Fruit fly (Drosophila melanogaster) whole organism, pupa: Measurements from ENCODE around the gene Rab30.

Source experiments
- CG10348 ChIP-seq: fragments of 200-800 bp; sonication (Bioruptor generic); IDR thresholded peaks from 2 replicates; pipeline ENCODE4 v1.3.6; 2022; ENCODE audit warnings: missing biosample characterization, missing genetic modification characterization
- CG14655 ChIP-seq: fragments of 200-800 bp; sonication (Bioruptor generic); optimal IDR thresholded peaks from 3 replicates; lab custom pipeline; 2017; ENCODE audit warnings: mild to moderate bottlenecking, missing biosample characterization, missing genetic modification reagents, missing genetic modification characterization
- CG15710 ChIP-seq: fragments of 200-800 bp; sonication (Bioruptor generic); optimal IDR thresholded peaks from 2 replicates; lab custom pipeline; 2018; ENCODE audit warnings: missing biosample characterization, mild to moderate bottlenecking, missing genetic modification characterization, moderate library complexity
- CG17806 ChIP-seq: fragments of 200-800 bp; sonication (Bioruptor generic); optimal IDR thresholded peaks from 2 replicates; lab custom pipeline; 2018; ENCODE audit warnings: missing biosample characterization, mild to moderate bottlenecking, missing genetic modification characterization, moderate library complexity
- CG34367 ChIP-seq: fragments of 200-800 bp; sonication (Bioruptor generic); optimal IDR thresholded peaks from 2 replicates; lab custom pipeline; 2018; ENCODE audit warnings: missing biosample characterization, mild to moderate bottlenecking, missing genetic modification characterization
- CG4496 ChIP-seq: fragments of 200-800 bp; sonication (Bioruptor generic); IDR thresholded peaks from 3 replicates; pipeline ENCODE4 v1.3.6; 2022; ENCODE audit warnings: missing biosample characterization, missing genetic modification characterization
- CG8159 ChIP-seq: fragments of 200-800 bp; sonication (Bioruptor generic); optimal IDR thresholded peaks from 3 replicates; lab custom pipeline; 2018; ENCODE audit warnings: missing biosample characterization, mild to moderate bottlenecking, missing genetic modification characterization, moderate library complexity
- CG8301 ChIP-seq: fragments of 200-800 bp; sonication (Bioruptor generic); optimal IDR thresholded peaks from 2 replicates; lab custom pipeline; 2018; ENCODE audit warnings: missing biosample characterization, mild to moderate bottlenecking, missing genetic modification characterization
- D1 ChIP-seq: fragments of 200-800 bp; sonication (Bioruptor generic); optimal IDR thresholded peaks from 2 replicates; lab custom pipeline; 2018; ENCODE audit warnings: missing biosample characterization, mild to moderate bottlenecking, missing genetic modification characterization, moderate library complexity
- EcR ChIP-seq: fragments of 200-800 bp; sonication (Bioruptor generic); optimal IDR thresholded peaks from 3 replicates; lab custom pipeline; 2019; ENCODE audit warnings: missing biosample characterization, missing genetic modification characterization, mild to moderate bottlenecking, moderate library complexity, missing genetic modification reagents
- Pif1B ChIP-seq: fragments of 200-800 bp; sonication (Bioruptor generic); optimal IDR thresholded peaks from 3 replicates; lab custom pipeline; 2016; ENCODE audit warnings: missing biosample characterization, missing genetic modification characterization
- Snoo ChIP-seq: fragments of 200-800 bp; sonication (Bioruptor generic); optimal IDR thresholded peaks from 3 replicates; lab custom pipeline; 2017; ENCODE audit warnings: missing biosample characterization, mild to moderate bottlenecking, missing genetic modification characterization, inconsistent platforms
- gl ChIP-seq: fragments of 200-800 bp; sonication (Bioruptor generic); optimal IDR thresholded peaks from 2 replicates; lab custom pipeline; 2018; ENCODE audit warnings: missing biosample characterization, mild to moderate bottlenecking, missing genetic modification characterization
- rn ChIP-seq: fragments of 200-800 bp; sonication (Bioruptor generic); IDR thresholded peaks from 2 replicates; pipeline ENCODE4 v1.3.6; 2022; ENCODE audit warnings: missing biosample characterization, missing genetic modification characterization

dm6 chr2L:7028990-7029389 lies 3.4 kb downstream of the Rab30 start:
- TF ChIP-seq CG4496 (GFP tag; lab: Robert Waterston, UW) = no peak
- TF ChIP-seq CG10348 (GFP tag; lab: Robert Waterston, UW) = no peak
- no peak for TF ChIP-seq EcR (GFP tag; lab: Kevin White, UChicago)
- TF ChIP-seq CG34367 (tag; lab: Kevin White, UChicago) = no peak
- TF ChIP-seq Pif1B = no peak
- no peak for TF ChIP-seq CG14655
- no peak for TF ChIP-seq Snoo (tag; lab: Kevin White, UChicago)
- no peak for TF ChIP-seq CG8301
- TF ChIP-seq gl = no peak
- TF ChIP-seq CG15710 (tag; lab: Kevin White, UChicago) = no peak
- TF ChIP-seq CG17806 (tag; lab: Kevin White, UChicago) = no peak
- no peak for TF ChIP-seq D1 (tag; lab: Kevin White, UChicago)
- TF ChIP-seq CG8159 = no peak
- TF ChIP-seq rn (GFP tag; lab: Robert Waterston, UW) = no peak
